Worm (Caenorhabditis elegans) whole organism, mixed stage, embryonic: Measurements from ENCODE around the gene K02E10.6.

ENCODE experiments used
- blmp-1 ChIP-seq: fragments of 150-350 bp; optimal IDR thresholded peaks from 2 replicates; lab custom pipeline; 2014; ENCODE audit warnings: missing biosample characterization, missing genetic modification characterization
- flh-1 ChIP-seq: fragments of 200-800 bp; sonication (Bioruptor generic); optimal IDR thresholded peaks from 2 replicates; lab custom pipeline; 2018; ENCODE audit warnings: mild to moderate bottlenecking, missing genetic modification characterization, moderate library complexity, missing compliant biosample characterization
- mab-5 ChIP-seq: fragments of 150-350 bp; optimal IDR thresholded peaks from 2 replicates; lab custom pipeline; 2014; ENCODE audit warnings: missing biosample characterization, missing genetic modification characterization
- nhr-76 ChIP-seq: sonication (generic microtip); optimal IDR thresholded peaks from 2 replicates; lab custom pipeline; 2017; ENCODE audit warnings: missing biosample characterization, missing genetic modification characterization
- pha-4 ChIP-seq: fragments of 150-350 bp; optimal IDR thresholded peaks from 2 replicates; lab custom pipeline; 2018; ENCODE audit warnings: missing biosample characterization, missing genetic modification reagents, missing genetic modification characterization
- snpc-4 ChIP-seq: fragments of 150-350 bp; optimal IDR thresholded peaks from 2 replicates; lab custom pipeline; 2014; ENCODE audit warnings: missing biosample characterization, missing genetic modification characterization
- unc-39 ChIP-seq: fragments of 150-350 bp; optimal IDR thresholded peaks from 2 replicates; lab custom pipeline; 2014; ENCODE audit warnings: missing biosample characterization, missing genetic modification characterization
- ztf-11 ChIP-seq: fragments of 150-350 bp; optimal IDR thresholded peaks from 2 replicates; lab custom pipeline; 2014; ENCODE audit warnings: missing biosample characterization, missing genetic modification characterization

DNA sequence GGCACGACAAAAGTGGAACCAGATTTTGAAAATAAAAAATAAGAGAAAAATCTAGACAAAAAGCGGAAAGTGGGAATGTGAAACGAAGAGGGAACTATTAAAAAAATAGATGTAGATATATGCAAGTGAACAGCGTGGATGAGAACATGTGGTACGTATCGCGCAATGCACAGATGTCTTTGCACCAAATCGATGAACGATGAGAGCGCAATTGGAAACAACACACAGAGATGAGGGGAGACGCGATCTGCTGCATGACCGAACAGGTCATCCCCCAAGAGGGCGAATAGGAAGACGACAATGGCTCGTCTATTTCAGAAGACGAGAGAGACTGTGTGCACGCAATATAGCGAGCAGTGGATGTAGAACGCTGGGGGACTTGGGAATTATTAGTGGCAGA, 29.9 kb downstream of the K02E10.6 start:
- TF ChIP-seq ztf-11 (no peak), flh-1 (GFP tag; lab: Kevin White, UChicago) (no peak), unc-39 (tag; lab: Kevin White, UChicago) (no peak), nhr-76 (tag; lab: Kevin White, UChicago) (no peak), pha-4 (tag; lab: Kevin White, UChicago) (no peak), blmp-1 (tag; lab: Kevin White, UChicago) (no peak), snpc-4 (tag; lab: Kevin White, UChicago) (no peak), mab-5 (tag; lab: Kevin White, UChicago) (no peak)
